Fruit fly (Drosophila melanogaster) whole organism, embryonic: ENCODE measurements around the gene lilli.

Experiments used
- Awh ChIP-seq: fragments of 200-800 bp; sonication (Bioruptor generic); IDR thresholded peaks from 2 replicates; pipeline ENCODE4, ENCODE4 v1.3.6; 2022; ENCODE audit warnings: missing biosample characterization, missing genetic modification characterization
- CG10147 ChIP-seq: fragments of 200-800 bp; sonication (Bioruptor generic); optimal IDR thresholded peaks from 2 replicates; lab custom pipeline; 2019; ENCODE audit warnings: missing biosample characterization, mild to moderate bottlenecking, missing genetic modification characterization, moderate library complexity
- CG10462 ChIP-seq: fragments of 200-800 bp; sonication (Bioruptor generic); optimal IDR thresholded peaks from 2 replicates; lab custom pipeline; 2016; ENCODE audit warnings: missing biosample characterization, missing genetic modification characterization
- CG12104 ChIP-seq: fragments of 200-800 bp; sonication (Bioruptor generic); optimal IDR thresholded peaks from 3 replicates; lab custom pipeline; 2016; ENCODE audit warnings: missing biosample characterization, missing genetic modification characterization
- CG13894 ChIP-seq: fragments of 200-800 bp; sonication (Bioruptor generic); optimal IDR thresholded peaks from 3 replicates; lab custom pipeline; 2018; ENCODE audit warnings: missing biosample characterization, mild to moderate bottlenecking, missing genetic modification characterization, moderate library complexity
- CG14441 ChIP-seq: fragments of 200-800 bp; sonication (Bioruptor generic); IDR thresholded peaks from 2 replicates; pipeline ENCODE4 v1.3.6; 2022; ENCODE audit warnings: missing biosample characterization, missing genetic modification characterization
- CG14667 ChIP-seq: fragments of 200-800 bp; sonication (Bioruptor generic); IDR thresholded peaks from 2 replicates; pipeline ENCODE4 v1.3.6; 2022; ENCODE audit warnings: missing biosample characterization, missing genetic modification characterization
- CG15269 ChIP-seq: fragments of 200-800 bp; sonication (Bioruptor generic); optimal IDR thresholded peaks from 2 replicates; lab custom pipeline; 2018; ENCODE audit warnings: missing biosample characterization, mild to moderate bottlenecking, missing genetic modification characterization, moderate library complexity
- CG16779 ChIP-seq: fragments of 200-800 bp; sonication (Bioruptor generic); IDR thresholded peaks from 2 replicates; pipeline ENCODE4 v1.3.6; 2022; ENCODE audit warnings: missing biosample characterization, missing genetic modification characterization
- CG4282 ChIP-seq: fragments of 200-800 bp; sonication (Bioruptor generic); optimal IDR thresholded peaks from 2 replicates; lab custom pipeline; 2016; ENCODE audit warnings: missing biosample characterization, missing genetic modification characterization
- CG4360 ChIP-seq: fragments of 200-800 bp; sonication (Bioruptor generic); IDR thresholded peaks from 2 replicates; pipeline ENCODE4 v1.3.6; 2022; ENCODE audit warnings: missing biosample characterization, missing genetic modification characterization
- CG6272 ChIP-seq: fragments of 200-800 bp; sonication (Bioruptor generic); IDR thresholded peaks from 2 replicates; pipeline ENCODE4 v1.3.6; 2022; ENCODE audit warnings: missing biosample characterization, missing genetic modification characterization
- CG6813 ChIP-seq: fragments of 200-800 bp; sonication (Bioruptor generic); optimal IDR thresholded peaks from 2 replicates; lab custom pipeline; 2017; ENCODE audit warnings: missing biosample characterization, missing genetic modification characterization, mild to moderate bottlenecking, moderate library complexity, missing genetic modification reagents
- CG7357 ChIP-seq: fragments of 200-800 bp; sonication (Bioruptor generic); IDR thresholded peaks from 3 replicates; pipeline ENCODE4 v1.3.6; 2022; ENCODE audit warnings: missing biosample characterization, missing genetic modification characterization
- CG7556 ChIP-seq: fragments of 200-800 bp; sonication (Bioruptor generic); optimal IDR thresholded peaks from 2 replicates; lab custom pipeline; 2017; ENCODE audit warnings: missing biosample characterization, mild to moderate bottlenecking, missing genetic modification characterization
- CG8359 ChIP-seq: fragments of 200-800 bp; sonication (Bioruptor generic); optimal IDR thresholded peaks from 2 replicates; lab custom pipeline; 2017; ENCODE audit warnings: missing biosample characterization, mild to moderate bottlenecking, missing genetic modification characterization, borderline replicate concordance
- CG9817 ChIP-seq: fragments of 200-800 bp; sonication (Bioruptor generic); optimal IDR thresholded peaks from 2 replicates; lab custom pipeline; 2018; ENCODE audit warnings: missing biosample characterization, mild to moderate bottlenecking, missing genetic modification characterization, moderate library complexity
- Dfd ChIP-seq, 2 experiments: fragments of >200 bp; optimal IDR thresholded peaks; 2 replicates each; lab custom pipeline; 2017; ENCODE audit warnings: missing biosample characterization in 2 of 2, missing genetic modification characterization in 2 of 2
- Dp ChIP-seq: fragments of 200-800 bp; sonication (Bioruptor generic); optimal IDR thresholded peaks from 2 replicates; lab custom pipeline; 2018; ENCODE audit warnings: missing biosample characterization, mild to moderate bottlenecking, missing genetic modification characterization, moderate library complexity
- ERR ChIP-seq: fragments of 200-800 bp; sonication (Bioruptor generic); optimal IDR thresholded peaks from 2 replicates; lab custom pipeline; 2016; ENCODE audit warnings: missing biosample characterization, missing genetic modification characterization
- Elba2 ChIP-seq: fragments of 200-800 bp; sonication (Bioruptor generic); optimal IDR thresholded peaks from 3 replicates; lab custom pipeline; 2016; ENCODE audit warnings: missing biosample characterization, missing genetic modification characterization
- Gug ChIP-seq: fragments of 200-800 bp; sonication (Bioruptor generic); IDR thresholded peaks from 4 replicates; pipeline ENCODE4 v1.3.6; 2022; ENCODE audit warnings: missing biosample characterization, missing genetic modification characterization
- Hmr ChIP-seq: fragments of 200-800 bp; sonication (Bioruptor generic); optimal IDR thresholded peaks from 3 replicates; lab custom pipeline; 2017; ENCODE audit warnings: mild to moderate bottlenecking, missing biosample characterization, missing genetic modification reagents, missing genetic modification characterization
- NC2β ChIP-seq: fragments of 200-800 bp; sonication (Bioruptor generic); optimal IDR thresholded peaks from 2 replicates; lab custom pipeline; 2016; ENCODE audit warnings: missing biosample characterization, missing genetic modification characterization
- NFAT ChIP-seq: fragments of 200-800 bp; sonication (Bioruptor generic); IDR thresholded peaks from 2 replicates; pipeline ENCODE4 v1.3.6; 2022; ENCODE audit warnings: missing biosample characterization, missing genetic modification characterization
- NfI ChIP-seq: fragments of 200-800 bp; sonication (Bioruptor generic); optimal IDR thresholded peaks from 3 replicates; lab custom pipeline; 2018; ENCODE audit warnings: missing biosample characterization, mild to moderate bottlenecking, missing genetic modification characterization, moderate library complexity
- Pdp1 ChIP-seq, 2 experiments: fragments of 200-800 bp; sonication (Bioruptor generic); optimal IDR thresholded peaks; 3 replicates each; lab custom pipeline; 2016; ENCODE audit warnings: missing biosample characterization in 2 of 2, missing genetic modification characterization in 2 of 2, mild to moderate bottlenecking in 1 of 2, moderate library complexity in 1 of 2
- Trl ChIP-seq, 3 experiments: fragments of >200 bp in 2 of 3; fragments of 200-800 bp in 1 of 3; sonication (Bioruptor generic) in 1 of 3; optimal IDR thresholded peaks; 2 replicates in 1 of 3; 3 replicates in 2 of 3; lab custom pipeline; 2016 to 2017; ENCODE audit warnings: missing biosample characterization in 1 of 3, missing genetic modification characterization in 1 of 3
- amos ChIP-seq: fragments of 200-800 bp; sonication (Bioruptor generic); IDR thresholded peaks from 2 replicates; pipeline ENCODE4 v1.3.6; 2022; ENCODE audit warnings: missing biosample characterization, missing genetic modification characterization; ENCODE audit not compliant: partially characterized antibody
- ash1 ChIP-seq: fragments of 200-800 bp; sonication (Bioruptor generic); optimal IDR thresholded peaks from 2 replicates; lab custom pipeline; 2018; ENCODE audit warnings: missing biosample characterization, mild to moderate bottlenecking, missing genetic modification characterization
- az2 ChIP-seq: fragments of 200-800 bp; sonication (Bioruptor generic); optimal IDR thresholded peaks from 3 replicates; lab custom pipeline; 2016; ENCODE audit warnings: missing biosample characterization, missing genetic modification characterization
- bab2 ChIP-seq: fragments of 200-800 bp; sonication (Bioruptor generic); optimal IDR thresholded peaks from 2 replicates; lab custom pipeline; 2016; ENCODE audit warnings: missing biosample characterization, missing genetic modification characterization
- bsh ChIP-seq, 2 experiments: fragments of 200-800 bp; sonication (Bioruptor generic); optimal IDR thresholded peaks; 2 replicates each; lab custom pipeline; 2017 to 2018; ENCODE audit warnings: mild to moderate bottlenecking in 2 of 2, missing biosample characterization in 2 of 2, missing genetic modification characterization in 2 of 2, moderate library complexity in 1 of 2
- cas ChIP-seq: fragments of 200-800 bp; sonication (Bioruptor generic); IDR thresholded peaks from 2 replicates; pipeline ENCODE4 v1.3.6; 2022; ENCODE audit warnings: missing biosample characterization, missing genetic modification characterization
- ci ChIP-seq: fragments of 200-800 bp; sonication (Bioruptor generic); IDR thresholded peaks from 3 replicates; pipeline ENCODE4 v1.3.6; 2022; ENCODE audit warnings: missing biosample characterization, missing genetic modification characterization
- gfzf ChIP-seq: fragments of 200-800 bp; sonication (Bioruptor generic); optimal IDR thresholded peaks from 2 replicates; lab custom pipeline; 2016; ENCODE audit warnings: missing biosample characterization, mild to moderate bottlenecking, missing genetic modification characterization, moderate library complexity
- grn ChIP-seq: fragments of 200-800 bp; sonication (Bioruptor generic); optimal IDR thresholded peaks from 3 replicates; lab custom pipeline; 2017; ENCODE audit warnings: missing biosample characterization, missing genetic modification characterization
- hb ChIP-seq: fragments of 200-800 bp; sonication (Bioruptor generic); IDR thresholded peaks from 3 replicates; pipeline ENCODE4 v1.3.6; 2022; ENCODE audit warnings: missing biosample characterization, missing genetic modification characterization; ENCODE audit not compliant: partially characterized antibody
- her ChIP-seq: fragments of 200-800 bp; sonication (Bioruptor generic); optimal IDR thresholded peaks from 2 replicates; lab custom pipeline; 2016; ENCODE audit warnings: missing biosample characterization, missing genetic modification characterization
- hth ChIP-seq: fragments of >200 bp; optimal IDR thresholded peaks from 2 replicates; lab custom pipeline; 2017; ENCODE audit warnings: inconsistent platforms
- kah ChIP-seq: fragments of 200-800 bp; sonication (Bioruptor generic); optimal IDR thresholded peaks from 2 replicates; lab custom pipeline; 2018; ENCODE audit warnings: missing biosample characterization, mild to moderate bottlenecking, missing genetic modification characterization
- knrl ChIP-seq: fragments of 200-800 bp; sonication (Bioruptor generic); IDR thresholded peaks from 3 replicates; pipeline ENCODE4 v1.3.6; 2022; ENCODE audit warnings: missing biosample characterization, missing genetic modification characterization; ENCODE audit not compliant: partially characterized antibody
- mam ChIP-seq: fragments of 200-800 bp; sonication (Bioruptor generic); optimal IDR thresholded peaks from 3 replicates; lab custom pipeline; 2016; ENCODE audit warnings: missing biosample characterization, missing genetic modification characterization
- mld ChIP-seq: fragments of 200-800 bp; sonication (Bioruptor generic); IDR thresholded peaks from 3 replicates; pipeline ENCODE4 v1.3.6; 2022; ENCODE audit warnings: missing biosample characterization, missing genetic modification characterization; ENCODE audit not compliant: partially characterized antibody
- nerfin-2 ChIP-seq: fragments of 200-800 bp; sonication (Bioruptor generic); IDR thresholded peaks from 2 replicates; pipeline ENCODE4 v1.3.6; 2022; ENCODE audit warnings: missing biosample characterization, missing genetic modification characterization; ENCODE audit not compliant: partially characterized antibody
- nmo ChIP-seq: fragments of 200-800 bp; sonication (Bioruptor generic); optimal IDR thresholded peaks from 2 replicates; lab custom pipeline; 2018; ENCODE audit warnings: missing biosample characterization, mild to moderate bottlenecking, missing genetic modification characterization, moderate library complexity
- pho ChIP-seq: fragments of 200-800 bp; sonication (Bioruptor generic); optimal IDR thresholded peaks from 2 replicates; lab custom pipeline; 2016; ENCODE audit warnings: missing biosample characterization, missing genetic modification characterization
- sima ChIP-seq: fragments of 200-800 bp; sonication (Bioruptor generic); optimal IDR thresholded peaks from 2 replicates; lab custom pipeline; 2016; ENCODE audit warnings: missing biosample characterization, missing genetic modification characterization
- twi ChIP-seq: fragments of 200-800 bp; optimal IDR thresholded peaks from 2 replicates; lab custom pipeline; 2019; ENCODE audit warnings: missing biosample characterization, mild to moderate bottlenecking, missing genetic modification characterization, moderate library complexity
- vnd ChIP-seq: fragments of 200-800 bp; sonication (Bioruptor generic); IDR thresholded peaks from 3 replicates; pipeline ENCODE4 v1.3.6; 2022; ENCODE audit warnings: missing biosample characterization, missing genetic modification characterization; ENCODE audit not compliant: partially characterized antibody

lilli gene

DNA sequence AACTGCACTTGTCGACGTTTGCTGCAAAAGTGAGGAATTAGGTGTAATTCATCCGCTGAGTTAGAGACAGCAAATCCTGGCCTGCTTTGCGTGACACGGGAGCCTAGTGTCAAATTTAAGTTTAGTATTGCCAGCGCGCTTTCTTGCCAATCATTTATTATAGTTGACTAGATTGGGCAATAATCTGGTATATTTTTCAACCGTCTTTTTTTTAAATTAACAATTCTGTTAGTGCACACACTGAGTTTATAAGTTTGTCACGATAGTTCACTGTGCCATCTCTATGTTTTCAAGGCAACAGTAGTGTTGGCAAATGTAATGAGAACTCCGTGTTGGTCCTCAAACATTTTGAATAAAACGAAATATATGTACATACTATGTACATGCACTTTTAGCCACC is 91.1 kb downstream of the lilli start, which contains the start of the genes CG9641 and CG3165 (continued):
- TF ChIP-seq mld (peak; percentile 85; the same call in 2 of the 3 replicates), ash1 (GFP tag; lab: Kevin White, UChicago) (no peak), CG16779 (GFP tag; lab: Robert Waterston, UW) (peak; percentile 76; the same call in 1 of the 2 replicates), NFAT (GFP tag; lab: Robert Waterston, UW) (peak; percentile 78), hb (GFP tag; lab: Robert Waterston, UW) (peak; percentile 94), Dp (GFP tag; lab: Kevin White, UChicago) (peak; percentile 46), Dfd (GFP tag; optimal IDR thresholded peaks at IDR 0.05; lab: Kevin White, UChicago) (no peak), CG8359 (peak; percentile 51), Pdp1 (GFP tag; optimal IDR thresholded peaks at IDR 0.05; lab: Kevin White, UChicago) (peak; percentile 88 to 90), Hmr (GFP tag; lab: Kevin White, UChicago) (no peak), CG13894 (peak; percentile 86), CG6813 (GFP tag; lab: Kevin White, UChicago) (no peak), CG12104 (GFP tag; lab: Kevin White, UChicago) (peak; percentile 75), CG14667 (peak; percentile 79), ci (GFP tag; lab: Robert Waterston, UW) (peak; percentile 80), nerfin-2 (GFP tag; lab: Robert Waterston, UW) (peak; percentile 88), kah (GFP tag; lab: Kevin White, UChicago) (peak; percentile 68), az2 (GFP tag; lab: Kevin White, UChicago) (peak; percentile 89), CG7357 (peak; percentile 69; the same call in 2 of the 3 replicates), vnd (GFP tag; lab: Robert Waterston, UW) (peak; percentile 98), grn (GFP tag; lab: Kevin White, UChicago) (no peak), NfI (GFP tag; lab: Kevin White, UChicago) (peak; percentile 87), CG4282 (peak; percentile 82), ERR (peak; percentile 85), hth (lab: Kevin White, UChicago) (no peak), Trl (optimal IDR thresholded peaks at IDR 0.05; lab: Kevin White, UChicago) (no peak), Trl (GFP tag; optimal IDR thresholded peaks at IDR 0.05; lab: Kevin White, UChicago) (peak; percentile 92), Gug (GFP tag; lab: Robert Waterston, UW) (peak; percentile 91), NC2β (GFP tag; lab: Kevin White, UChicago) (peak; percentile 81), CG10462 (GFP tag; lab: Kevin White, UChicago) (peak; percentile 70), CG15269 (tag; lab: Kevin White, UChicago) (no peak), Elba2 (GFP tag; lab: Kevin White, UChicago) (peak; percentile 55), nmo (GFP tag; lab: Kevin White, UChicago) (peak; percentile 91), cas (GFP tag; lab: Robert Waterston, UW) (peak; percentile 63), bab2 (GFP tag; lab: Kevin White, UChicago) (peak; percentile 90), CG9817 (peak; percentile 83), pho (GFP tag; lab: Kevin White, UChicago) (peak; percentile 83), Awh (GFP tag; lab: Robert Waterston, UW) (peak; percentile 64; the same call in 1 of the 2 replicates), knrl (peak; percentile 97), CG14441 (peak; percentile 75), CG6272 (GFP tag; lab: Robert Waterston, UW) (peak; percentile 85), CG10147 (GFP tag; lab: Kevin White, UChicago) (peak; percentile 82), CG7556 (GFP tag; lab: Kevin White, UChicago) (peak; percentile 79), mam (GFP tag; lab: Kevin White, UChicago) (peak; percentile 94), CG4360 (GFP tag; lab: Robert Waterston, UW) (no peak; the same call in 1 of the 2 replicates), gfzf (GFP tag; lab: Kevin White, UChicago) (peak; percentile 46), sima (GFP tag; lab: Kevin White, UChicago) (peak; percentile 10), twi (tag; lab: Kevin White, UChicago) (peak; percentile 71), bsh (GFP tag; optimal IDR thresholded peaks at IDR 0.05; lab: Kevin White, UChicago) (peak; percentile 77 to 85), amos (GFP tag; lab: Robert Waterston, UW) (peak; percentile 88), her (peak; percentile 80)
